Fruit fly (Drosophila melanogaster) whole organism, embryonic: ENCODE measurements around the gene DEF8.

Experiments
- ATbp ChIP-seq: fragments of 200-800 bp; sonication (Bioruptor generic); optimal IDR thresholded peaks from 2 replicates; lab custom pipeline; 2017; ENCODE audit warnings: missing biosample characterization, mild to moderate bottlenecking, missing genetic modification characterization, missing genetic modification reagents
- B-H1 ChIP-seq: fragments of 200-800 bp; sonication (Bioruptor generic); IDR thresholded peaks from 3 replicates; pipeline ENCODE4 v1.3.6; 2022; ENCODE audit warnings: missing biosample characterization, missing genetic modification characterization
- C15 ChIP-seq: fragments of 200-800 bp; sonication (Bioruptor generic); IDR thresholded peaks from 3 replicates; pipeline ENCODE4 v1.3.6; 2022; ENCODE audit warnings: missing biosample characterization, missing genetic modification characterization
- CG10209 ChIP-seq: fragments of 200-800 bp; sonication (Bioruptor generic); optimal IDR thresholded peaks from 3 replicates; lab custom pipeline; 2017; ENCODE audit warnings: missing biosample characterization, mild to moderate bottlenecking, missing genetic modification characterization, missing genetic modification reagents
- CG10267 ChIP-seq: fragments of 200-800 bp; sonication (Bioruptor generic); optimal IDR thresholded peaks from 2 replicates; lab custom pipeline; 2018; ENCODE audit warnings: missing biosample characterization, mild to moderate bottlenecking, missing genetic modification characterization, moderate library complexity
- CG10321 ChIP-seq: fragments of 200-800 bp; sonication (Bioruptor generic); IDR thresholded peaks from 2 replicates; pipeline ENCODE4 v1.3.6; 2022; ENCODE audit warnings: missing biosample characterization, missing genetic modification characterization
- CG10462 ChIP-seq: fragments of 200-800 bp; sonication (Bioruptor generic); optimal IDR thresholded peaks from 2 replicates; lab custom pipeline; 2016; ENCODE audit warnings: missing biosample characterization, missing genetic modification characterization
- CG12071 ChIP-seq: fragments of 200-800 bp; sonication (Bioruptor generic); optimal IDR thresholded peaks from 3 replicates; lab custom pipeline; 2018; ENCODE audit warnings: missing biosample characterization, mild to moderate bottlenecking, missing genetic modification characterization
- CG13123 ChIP-seq: fragments of 200-800 bp; sonication (Bioruptor generic); optimal IDR thresholded peaks from 2 replicates; lab custom pipeline; 2016; ENCODE audit warnings: missing biosample characterization, missing genetic modification characterization
- CG13287 ChIP-seq: fragments of 200-800 bp; sonication (Bioruptor generic); IDR thresholded peaks from 2 replicates; pipeline ENCODE4 v1.3.6; 2022; ENCODE audit warnings: missing biosample characterization, missing genetic modification characterization; ENCODE audit not compliant: partially characterized antibody
- CG13894 ChIP-seq: fragments of 200-800 bp; sonication (Bioruptor generic); optimal IDR thresholded peaks from 3 replicates; lab custom pipeline; 2018; ENCODE audit warnings: missing biosample characterization, mild to moderate bottlenecking, missing genetic modification characterization, moderate library complexity
- CG14667 ChIP-seq: fragments of 200-800 bp; sonication (Bioruptor generic); IDR thresholded peaks from 2 replicates; pipeline ENCODE4 v1.3.6; 2022; ENCODE audit warnings: missing biosample characterization, missing genetic modification characterization
- CG17385 ChIP-seq: fragments of 200-800 bp; sonication (Bioruptor generic); optimal IDR thresholded peaks from 3 replicates; lab custom pipeline; 2018; ENCODE audit warnings: missing biosample characterization, mild to moderate bottlenecking, missing genetic modification characterization
- CG18262 ChIP-seq: fragments of 200-800 bp; optimal IDR thresholded peaks from 3 replicates; lab custom pipeline; 2019; ENCODE audit warnings: missing biosample characterization, mild to moderate bottlenecking, missing genetic modification characterization, moderate library complexity
- CG18476 ChIP-seq: fragments of 200-800 bp; sonication (Bioruptor generic); optimal IDR thresholded peaks from 2 replicates; lab custom pipeline; 2016; ENCODE audit warnings: missing biosample characterization, mild to moderate bottlenecking, missing genetic modification characterization
- CG3281 ChIP-seq: fragments of 200-800 bp; sonication (Bioruptor generic); optimal IDR thresholded peaks from 3 replicates; lab custom pipeline; 2017; ENCODE audit warnings: missing biosample characterization, mild to moderate bottlenecking, missing genetic modification characterization
- CG42726 ChIP-seq: fragments of 200-800 bp; sonication (Bioruptor generic); IDR thresholded peaks from 2 replicates; pipeline ENCODE4 v1.3.6; 2022; ENCODE audit warnings: missing biosample characterization, missing genetic modification characterization; ENCODE audit not compliant: partially characterized antibody
- CG8281 ChIP-seq: fragments of 200-800 bp; sonication (Bioruptor generic); optimal IDR thresholded peaks from 2 replicates; lab custom pipeline; 2018; ENCODE audit warnings: missing biosample characterization, mild to moderate bottlenecking, missing genetic modification characterization, moderate library complexity
- CG8924 ChIP-seq: fragments of 200-800 bp; optimal IDR thresholded peaks from 3 replicates; lab custom pipeline; 2019; ENCODE audit warnings: missing biosample characterization, mild to moderate bottlenecking, missing genetic modification characterization, moderate library complexity
- CG9727 ChIP-seq: fragments of 200-800 bp; sonication (Bioruptor generic); optimal IDR thresholded peaks from 3 replicates; lab custom pipeline; 2017; ENCODE audit warnings: missing biosample characterization, mild to moderate bottlenecking, missing genetic modification characterization
- CG9817 ChIP-seq: fragments of 200-800 bp; sonication (Bioruptor generic); optimal IDR thresholded peaks from 2 replicates; lab custom pipeline; 2018; ENCODE audit warnings: missing biosample characterization, mild to moderate bottlenecking, missing genetic modification characterization, moderate library complexity
- CkIIα-i1 ChIP-seq: fragments of 200-800 bp; sonication (Bioruptor generic); IDR thresholded peaks from 2 replicates; pipeline ENCODE4 v1.3.6; 2022; ENCODE audit warnings: missing biosample characterization, missing genetic modification characterization
- Drgx ChIP-seq: fragments of 200-800 bp; sonication (Bioruptor generic); IDR thresholded peaks from 2 replicates; pipeline ENCODE4 v1.3.6; 2022; ENCODE audit warnings: missing biosample characterization, missing genetic modification characterization
- Elba2 ChIP-seq: fragments of 200-800 bp; sonication (Bioruptor generic); optimal IDR thresholded peaks from 3 replicates; lab custom pipeline; 2016; ENCODE audit warnings: missing biosample characterization, missing genetic modification characterization
- Fer2 ChIP-seq: fragments of 200-800 bp; sonication (Bioruptor generic); optimal IDR thresholded peaks from 2 replicates; lab custom pipeline; 2018; ENCODE audit warnings: missing biosample characterization, mild to moderate bottlenecking, missing genetic modification characterization, moderate library complexity
- HLH3B ChIP-seq: fragments of 200-800 bp; sonication (Bioruptor generic); IDR thresholded peaks from 2 replicates; pipeline ENCODE4 v1.3.6; 2022; ENCODE audit warnings: missing biosample characterization, missing genetic modification characterization
- NFAT ChIP-seq: fragments of 200-800 bp; sonication (Bioruptor generic); IDR thresholded peaks from 2 replicates; pipeline ENCODE4 v1.3.6; 2022; ENCODE audit warnings: missing biosample characterization, missing genetic modification characterization
- Pdp1 ChIP-seq, 2 experiments: fragments of 200-800 bp; sonication (Bioruptor generic); optimal IDR thresholded peaks; 3 replicates each; lab custom pipeline; 2016; ENCODE audit warnings: missing biosample characterization in 2 of 2, missing genetic modification characterization in 2 of 2, mild to moderate bottlenecking in 1 of 2, moderate library complexity in 1 of 2
- Scr ChIP-seq: fragments of 200-800 bp; sonication (Bioruptor generic); IDR thresholded peaks from 2 replicates; pipeline ENCODE4 v1.3.6; 2022; ENCODE audit warnings: missing biosample characterization, missing genetic modification characterization; ENCODE audit not compliant: partially characterized antibody
- abd-A ChIP-seq: fragments of 200-800 bp; sonication (Bioruptor generic); optimal IDR thresholded peaks from 3 replicates; lab custom pipeline; 2019; ENCODE audit warnings: missing biosample characterization, mild to moderate bottlenecking, missing genetic modification characterization, moderate library complexity
- ara ChIP-seq: fragments of 200-800 bp; sonication (Bioruptor generic); IDR thresholded peaks from 2 replicates; pipeline ENCODE4 v1.3.6; 2022; ENCODE audit warnings: missing biosample characterization, missing genetic modification characterization
- ase ChIP-seq: fragments of 200-800 bp; sonication (Bioruptor generic); IDR thresholded peaks from 3 replicates; pipeline ENCODE4 v1.3.6; 2022; ENCODE audit warnings: missing biosample characterization, missing genetic modification characterization
- bigmax ChIP-seq: fragments of 200-800 bp; sonication (Bioruptor generic); optimal IDR thresholded peaks from 2 replicates; lab custom pipeline; 2018; ENCODE audit warnings: missing biosample characterization, mild to moderate bottlenecking, missing genetic modification characterization
- bowl ChIP-seq: fragments of 200-800 bp; sonication (Bioruptor generic); IDR thresholded peaks from 2 replicates; pipeline ENCODE4 v1.3.6; 2022; ENCODE audit warnings: missing biosample characterization, missing genetic modification characterization
- cato ChIP-seq: fragments of 200-800 bp; sonication (Bioruptor generic); optimal IDR thresholded peaks from 2 replicates; lab custom pipeline; 2016; ENCODE audit warnings: missing biosample characterization, missing genetic modification characterization, borderline replicate concordance
- eyg ChIP-seq: fragments of 200-800 bp; sonication (Bioruptor generic); optimal IDR thresholded peaks from 3 replicates; lab custom pipeline; 2016; ENCODE audit warnings: missing biosample characterization, missing genetic modification characterization
- ftz-f1 ChIP-seq: fragments of 200-800 bp; sonication (Bioruptor generic); optimal IDR thresholded peaks from 2 replicates; lab custom pipeline; 2016; ENCODE audit warnings: missing biosample characterization, missing genetic modification characterization
- gcm2 ChIP-seq: fragments of 200-800 bp; sonication (Bioruptor generic); optimal IDR thresholded peaks from 2 replicates; lab custom pipeline; 2016; ENCODE audit warnings: missing biosample characterization, missing genetic modification characterization
- gsb ChIP-seq: fragments of 200-800 bp; sonication (Bioruptor generic); IDR thresholded peaks from 2 replicates; pipeline ENCODE4 v1.3.6; 2022; ENCODE audit warnings: missing biosample characterization, missing genetic modification characterization
- hbn ChIP-seq: fragments of 200-800 bp; sonication (Bioruptor generic); IDR thresholded peaks from 2 replicates; pipeline ENCODE4 v1.3.6; 2022; ENCODE audit warnings: missing biosample characterization, missing genetic modification characterization; ENCODE audit not compliant: partially characterized antibody
- jigr1 ChIP-seq: fragments of 200-800 bp; sonication (Bioruptor generic); IDR thresholded peaks from 3 replicates; pipeline ENCODE4 v1.3.6; 2022; ENCODE audit warnings: missing biosample characterization, missing genetic modification characterization
- otp ChIP-seq: fragments of 200-800 bp; sonication (Bioruptor generic); IDR thresholded peaks from 3 replicates; pipeline ENCODE4, ENCODE4 v1.3.6; 2022; ENCODE audit warnings: missing biosample characterization, missing genetic modification characterization
- psq ChIP-seq: fragments of 200-800 bp; sonication (Bioruptor generic); optimal IDR thresholded peaks from 2 replicates; lab custom pipeline; 2017; ENCODE audit warnings: missing biosample characterization, missing genetic modification characterization
- scrt ChIP-seq: fragments of 200-800 bp; sonication (Bioruptor generic); optimal IDR thresholded peaks from 2 replicates; lab custom pipeline; 2018; ENCODE audit warnings: missing biosample characterization, mild to moderate bottlenecking, missing genetic modification characterization, moderate library complexity
- slbo ChIP-seq: fragments of 200-800 bp; sonication (Bioruptor generic); IDR thresholded peaks from 2 replicates; pipeline ENCODE4 v1.3.6; 2022; ENCODE audit warnings: missing biosample characterization, missing genetic modification characterization
- slou ChIP-seq: fragments of 200-800 bp; sonication (Bioruptor generic); optimal IDR thresholded peaks from 3 replicates; lab custom pipeline; 2016; ENCODE audit warnings: missing biosample characterization, missing genetic modification characterization
- sqz ChIP-seq: fragments of 200-800 bp; sonication (Bioruptor generic); optimal IDR thresholded peaks from 3 replicates; lab custom pipeline; 2018; ENCODE audit warnings: missing biosample characterization, mild to moderate bottlenecking, missing genetic modification characterization
- tup ChIP-seq: fragments of 200-800 bp; sonication (Bioruptor generic); optimal IDR thresholded peaks from 2 replicates; lab custom pipeline; 2016; ENCODE audit warnings: missing biosample characterization, mild to moderate bottlenecking, missing genetic modification characterization, moderate library complexity

DEF8 gene

DNA sequence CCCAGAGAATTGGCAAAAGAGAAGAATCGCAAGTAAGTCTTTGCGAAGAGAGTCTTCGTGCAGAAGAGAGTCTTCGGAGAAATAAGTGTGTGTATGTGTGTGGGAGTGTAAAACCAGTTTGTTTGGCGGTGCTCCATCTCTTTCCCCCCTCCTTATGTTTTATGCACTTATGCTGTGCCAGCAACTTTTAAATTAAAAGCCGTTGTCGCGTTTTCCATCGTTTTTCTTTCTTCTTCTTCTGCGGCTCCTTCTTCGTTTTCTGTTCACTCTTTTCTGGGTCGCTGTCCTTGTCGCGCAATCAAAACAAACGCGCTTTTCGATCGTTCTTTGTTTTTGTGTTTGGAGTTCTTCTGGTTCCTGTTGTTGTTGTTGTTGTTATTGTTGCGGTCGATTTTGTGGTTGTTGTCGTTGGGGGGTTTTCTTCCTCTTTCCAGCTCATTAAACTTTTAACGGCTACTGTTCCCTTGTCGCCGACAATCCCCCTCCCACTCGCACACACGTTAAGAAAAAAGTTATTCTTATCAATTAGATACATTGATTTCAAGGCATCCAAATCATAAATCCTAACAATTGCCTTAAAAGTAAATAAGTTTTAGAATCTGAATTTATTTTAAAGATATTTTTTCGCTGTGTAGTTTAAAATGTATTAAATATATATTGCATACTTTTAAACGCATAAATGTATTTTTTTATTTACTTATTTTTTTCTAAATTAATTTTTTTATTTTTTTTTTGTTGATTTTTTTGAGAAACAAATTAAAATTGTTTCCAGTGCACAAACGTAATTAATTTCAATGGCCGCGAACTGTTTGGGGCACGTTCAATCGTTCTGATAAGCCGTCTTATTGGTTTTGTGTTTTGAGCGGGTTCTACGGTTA, 20.6 kb upstream of the DEF8 start (continued):
- TF ChIP-seq Pdp1 (GFP tag; optimal IDR thresholded peaks at IDR 0.05; lab: Kevin White, UChicago): peak in 1 of 2 experiments; percentile 29
- TF ChIP-seq gsb (GFP tag; lab: Robert Waterston, UW): no peak
- TF ChIP-seq CG10209 (GFP tag; lab: Kevin White, UChicago): peak; percentile 83
- TF ChIP-seq CG42726: no peak
- no peak for TF ChIP-seq C15 (GFP tag; lab: Robert Waterston, UW)
- no peak for TF ChIP-seq tup (GFP tag; lab: Kevin White, UChicago)
- no peak for TF ChIP-seq eyg (GFP tag; lab: Kevin White, UChicago)
- TF ChIP-seq CG8924 (tag; lab: Kevin White, UChicago): peak; percentile 96
- no peak for TF ChIP-seq CG12071 (GFP tag; lab: Kevin White, UChicago)
- peak; percentile 64 for TF ChIP-seq CG3281 (GFP tag; lab: Kevin White, UChicago)
- peak; percentile 29 for TF ChIP-seq CG10462 (GFP tag; lab: Kevin White, UChicago)
- TF ChIP-seq hbn (GFP tag; lab: Robert Waterston, UW): no peak
- TF ChIP-seq gcm2 (GFP tag; lab: Kevin White, UChicago): no peak
- TF ChIP-seq CG14667 (GFP tag; lab: Robert Waterston, UW): peak; percentile 58; the same call in 1 of the 2 replicates
- TF ChIP-seq abd-A: no peak
- no peak for TF ChIP-seq CG10321 (GFP tag; lab: Robert Waterston, UW)
- no peak for TF ChIP-seq bigmax
- TF ChIP-seq CG9817 (tag; lab: Kevin White, UChicago): peak; percentile 45
- TF ChIP-seq CkIIα-i1: no peak
- TF ChIP-seq jigr1 (GFP tag; lab: Robert Waterston, UW): no peak; the same call in 2 of the 3 replicates
- peak; percentile 74 for TF ChIP-seq slbo (GFP tag; lab: Robert Waterston, UW)
- peak; percentile 90 for TF ChIP-seq CG9727 (GFP tag; lab: Kevin White, UChicago)
- TF ChIP-seq Elba2 (GFP tag; lab: Kevin White, UChicago): no peak
- no peak for TF ChIP-seq CG13287 (GFP tag; lab: Robert Waterston, UW)
- TF ChIP-seq CG8281 (tag; lab: Kevin White, UChicago): peak; percentile 71
- no peak for TF ChIP-seq scrt (GFP tag; lab: Kevin White, UChicago)
- peak; percentile 87 for TF ChIP-seq CG10267 (tag; lab: Kevin White, UChicago)
- TF ChIP-seq Drgx (GFP tag; lab: Robert Waterston, UW): peak; percentile 14; the same call in 1 of the 2 replicates
- peak; percentile 27; the same call in 1 of the 2 replicates for TF ChIP-seq ara (GFP tag; lab: Robert Waterston, UW)
- no peak for TF ChIP-seq otp (GFP tag; lab: Robert Waterston, UW)
- peak; percentile 39 for TF ChIP-seq Fer2 (tag; lab: Kevin White, UChicago)
- peak; percentile 98 for TF ChIP-seq CG18262
- TF ChIP-seq ase (GFP tag; lab: Robert Waterston, UW): 0 out of 3 replicates have a peak, but pooled peaks have one; percentile 57
- no peak for TF ChIP-seq ftz-f1 (GFP tag; lab: Kevin White, UChicago)
- peak; percentile 46 for TF ChIP-seq psq (GFP tag; lab: Kevin White, UChicago)
- TF ChIP-seq slou (GFP tag; lab: Kevin White, UChicago): no peak
- TF ChIP-seq CG18476: peak; percentile 23
- TF ChIP-seq sqz (GFP tag; lab: Kevin White, UChicago): peak; percentile 59
- TF ChIP-seq ATbp (GFP tag; lab: Kevin White, UChicago): peak; percentile 47
- no peak for TF ChIP-seq bowl (GFP tag; lab: Robert Waterston, UW)
- TF ChIP-seq Scr (GFP tag; lab: Robert Waterston, UW): no peak
- TF ChIP-seq CG17385 (GFP tag; lab: Kevin White, UChicago): peak; percentile 85
- TF ChIP-seq cato: peak; percentile 60
- peak; percentile 72; the same call in 1 of the 2 replicates for TF ChIP-seq HLH3B (GFP tag; lab: Robert Waterston, UW)
- 0 out of 3 replicates have a peak, but pooled peaks have one; percentile 54 for TF ChIP-seq B-H1 (GFP tag; lab: Robert Waterston, UW)
- peak; percentile 57 for TF ChIP-seq CG13123
- no peak for TF ChIP-seq CG13894 (tag; lab: Kevin White, UChicago)
- no peak for TF ChIP-seq NFAT (GFP tag; lab: Robert Waterston, UW)
